Worm (Caenorhabditis elegans): Measurements from ENCODE around the gene F38A5.6.
A peak's percentile ranks its signal among the peaks of the same experiment; 100 is the strongest.

F38A5.6 gene

ce11 chrIV:6590029-6590428, 7.2 kb downstream of the F38A5.6 start, which contains the start of the genes lec-11 and irld-7:
Gene lec-11, minus strand, starts transcription at chrIV:6590154.
Gene irld-7, plus strand, starts transcription at chrIV:6590360.
- TF ChIP-seq C08G9.2 (tag; optimal IDR thresholded peaks at IDR 0.05) (no peak), rnt-1 (tag; optimal IDR thresholded peaks at IDR 0.05) (no peak), lim-6 (tag; optimal IDR thresholded peaks at IDR 0.05) (no peak), ceh-31 (tag; optimal IDR thresholded peaks at IDR 0.05) (no peak), elt-4 (tag; optimal IDR thresholded peaks at IDR 0.05) (no peak), syd-9 (tag; optimal IDR thresholded peaks at IDR 0.05) (no peak), nhr-232 (tag; optimal IDR thresholded peaks at IDR 0.05) (no peak), ceh-30 (tag; optimal IDR thresholded peaks at IDR 0.05) (no peak), zip-5 (tag; optimal IDR thresholded peaks at IDR 0.05) (no peak), T23F11.4 (GFP tag; optimal IDR thresholded peaks at IDR 0.05) (no peak), ceh-34 (tag; optimal IDR thresholded peaks at IDR 0.05) (no peak)

ce11 chrIV:6588080-6588613, 9.1 kb downstream of the F38A5.6 start:
- TF ChIP-seq hlh-15 (tag; optimal IDR thresholded peaks at IDR 0.05) (no peak), mec-3 (tag; optimal IDR thresholded peaks at IDR 0.05; ENCODE audit: borderline replicate concordance) (no peak), pha-2 (tag; optimal IDR thresholded peaks at IDR 0.05) (no peak), npax-4 (tag; optimal IDR thresholded peaks at IDR 0.05) (no peak), ceh-2 (tag; optimal IDR thresholded peaks at IDR 0.05) (no peak), pat-9 (tag; optimal IDR thresholded peaks at IDR 0.05) (no peak), unc-86 (tag; optimal IDR thresholded peaks at IDR 0.05) (no peak), ahr-1 (tag; optimal IDR thresholded peaks at IDR 0.05) (no peak)

ce11 chrIV:6585397-6585921, 11.7 kb downstream of the F38A5.6 start, which contains the start of the genes F38A5.2 and dnj-11:
Gene F38A5.2, minus strand, starts transcription at chrIV:6585400.
Gene dnj-11, plus strand, starts transcription at chrIV:6585871.
- no peak for TF ChIP-seq ceh-6 (GFP tag; optimal IDR thresholded peaks at IDR 0.05)
- TF ChIP-seq ceh-31 (tag; optimal IDR thresholded peaks at IDR 0.05), result peak; percentile 72
- peak; percentile 33 for TF ChIP-seq tbx-2 (tag; optimal IDR thresholded peaks at IDR 0.05)
- no peak for TF ChIP-seq ceh-45 (GFP tag; IDR thresholded peaks at IDR 0.05)
- TF ChIP-seq npax-4 (tag; optimal IDR thresholded peaks at IDR 0.05), result no peak
- TF ChIP-seq ceh-18 (tag; optimal IDR thresholded peaks at IDR 0.05), result peak; percentile 39
- no peak for TF ChIP-seq unc-3 (GFP tag; conservative IDR thresholded peaks at IDR 0.05)
- TF ChIP-seq unc-3 (tag; optimal IDR thresholded peaks at IDR 0.05), result no peak
- TF ChIP-seq ceh-30 (tag; optimal IDR thresholded peaks at IDR 0.05), result no peak
- TF ChIP-seq elt-2 (tag; optimal IDR thresholded peaks at IDR 0.05), result no peak
- no peak for TF ChIP-seq hlh-15 (tag; optimal IDR thresholded peaks at IDR 0.05)
- TF ChIP-seq pqm-1 (tag; optimal IDR thresholded peaks at IDR 0.05), result no peak
- TF ChIP-seq hlh-30 (tag; optimal IDR thresholded peaks at IDR 0.05; ENCODE audit: insufficient read depth), result peak; percentile 14
- no peak for TF ChIP-seq ahr-1 (tag; optimal IDR thresholded peaks at IDR 0.05)
- TF ChIP-seq sox-4 (tag; optimal IDR thresholded peaks at IDR 0.05), result no peak
- TF ChIP-seq zip-5 (tag; optimal IDR thresholded peaks at IDR 0.05), result no peak
- TF ChIP-seq dve-1 (tag; optimal IDR thresholded peaks at IDR 0.05), result peak; percentile 42
- no peak for TF ChIP-seq elt-4 (tag; optimal IDR thresholded peaks at IDR 0.05)
- no peak for TF ChIP-seq T23F11.4 (GFP tag; optimal IDR thresholded peaks at IDR 0.05)
- no peak for TF ChIP-seq lim-6 (tag; optimal IDR thresholded peaks at IDR 0.05)
- TF ChIP-seq pha-2 (tag; optimal IDR thresholded peaks at IDR 0.05), result no peak
- no peak for TF ChIP-seq madf-2 (tag; optimal IDR thresholded peaks at IDR 0.05)
- TF ChIP-seq unc-55 (GFP tag; optimal IDR thresholded peaks at IDR 0.05), result peak; percentile 27
- no peak for TF ChIP-seq ceh-19 (GFP tag; optimal IDR thresholded peaks at IDR 0.05)
- peak; percentile 48 for TF ChIP-seq nfya-1 (tag; optimal IDR thresholded peaks at IDR 0.05)
- TF ChIP-seq unc-42 (tag; optimal IDR thresholded peaks at IDR 0.05), result peak; percentile 50
- TF ChIP-seq rnt-1 (tag; optimal IDR thresholded peaks at IDR 0.05), result peak; percentile 55
- peak; percentile 26 for TF ChIP-seq ceh-34 (tag; optimal IDR thresholded peaks at IDR 0.05)
- TF ChIP-seq pax-1 (tag; optimal IDR thresholded peaks at IDR 0.05), result peak; percentile 71

DNA sequence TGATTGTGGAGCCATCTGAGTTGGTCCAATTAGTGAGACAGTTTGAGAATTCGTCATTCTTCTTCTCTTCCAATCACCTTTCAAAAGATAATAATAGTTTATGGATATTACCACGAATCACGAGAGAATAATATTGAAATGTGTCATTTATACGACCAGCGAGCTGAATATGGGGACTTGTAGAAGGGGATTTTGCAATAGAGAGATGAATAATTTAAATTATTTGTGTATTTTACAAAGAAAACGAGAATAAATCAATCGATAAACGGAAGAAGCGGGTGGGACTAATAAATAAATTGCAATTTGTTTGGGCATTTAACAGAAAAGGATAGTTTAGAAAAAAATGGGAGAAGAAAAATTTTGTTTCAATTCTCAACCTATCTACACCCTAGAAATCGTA, 14.6 kb downstream of the F38A5.6 start, which contains the start of gene odr-8:
Gene odr-8 (minus strand): TSS at position 101 of the 400 bp plus-strand sequence.
- no peak for TF ChIP-seq ceh-48 (tag; optimal IDR thresholded peaks at IDR 0.05)
- no peak for TF ChIP-seq rnt-1 (tag; optimal IDR thresholded peaks at IDR 0.05)
- TF ChIP-seq eyg-1 (tag; optimal IDR thresholded peaks at IDR 0.05), result no peak
- TF ChIP-seq ceh-34 (tag; optimal IDR thresholded peaks at IDR 0.05), result no peak
- TF ChIP-seq nhr-232 (tag; optimal IDR thresholded peaks at IDR 0.05), result no peak
- TF ChIP-seq F13H6.1 (tag; optimal IDR thresholded peaks at IDR 0.05), result no peak
- TF ChIP-seq ztf-16 (tag; optimal IDR thresholded peaks at IDR 0.05), result no peak
- no peak for TF ChIP-seq npax-4 (tag; optimal IDR thresholded peaks at IDR 0.05)
- no peak for TF ChIP-seq unc-55 (GFP tag; optimal IDR thresholded peaks at IDR 0.05)
- TF ChIP-seq pax-1 (tag; optimal IDR thresholded peaks at IDR 0.05), result no peak
- no peak for TF ChIP-seq ceh-30 (tag; optimal IDR thresholded peaks at IDR 0.05)
- no peak for TF ChIP-seq T23F11.4 (GFP tag; optimal IDR thresholded peaks at IDR 0.05)

Data from whole organism, late embryonic.